Worm (Caenorhabditis elegans) whole organism, L4/young adult: ENCODE data around the gene lips-3.

Source experiments
- W03F9.2 ChIP-seq: fragments of 150-350 bp; optimal IDR thresholded peaks from 2 replicates; lab custom pipeline; 2014; ENCODE audit warnings: missing biosample characterization, missing genetic modification characterization
- dao-5 ChIP-seq: sonication (generic microtip); optimal IDR thresholded peaks from 2 replicates; lab custom pipeline; 2016; ENCODE audit warnings: missing genotype, missing genetic modification characterization, moderate library complexity, missing compliant biosample characterization
- him-1 ChIP-seq: sonication (generic microtip); optimal IDR thresholded peaks from 2 replicates; lab custom pipeline; 2016; ENCODE audit warnings: missing genotype, missing genetic modification reagents, missing genetic modification characterization, missing compliant biosample characterization

ce11 chrIII:4601286-4601685 lies 15.0 kb upstream of the lips-3 start:
- no peak for TF ChIP-seq W03F9.2 (tag; lab: Kevin White, UChicago)
- no peak for TF ChIP-seq him-1 (tag; lab: Kevin White, UChicago)
- TF ChIP-seq dao-5, result no peak
